Fruit fly (Drosophila melanogaster) whole organism, embryonic: Measurements from ENCODE around the gene Polr3G.

Experiments used
- Asciz ChIP-seq: fragments of 200-800 bp; sonication (Bioruptor generic); optimal IDR thresholded peaks from 2 replicates; lab custom pipeline; 2017; ENCODE audit warnings: missing biosample characterization, mild to moderate bottlenecking, missing genetic modification characterization, missing genetic modification reagents
- Atf-2 ChIP-seq: fragments of 200-800 bp; sonication (Bioruptor generic); optimal IDR thresholded peaks from 2 replicates; lab custom pipeline; 2016; ENCODE audit warnings: missing biosample characterization, missing genetic modification characterization
- CG10209 ChIP-seq: fragments of 200-800 bp; sonication (Bioruptor generic); optimal IDR thresholded peaks from 3 replicates; lab custom pipeline; 2017; ENCODE audit warnings: missing biosample characterization, mild to moderate bottlenecking, missing genetic modification characterization, missing genetic modification reagents
- CG10321 ChIP-seq: fragments of 200-800 bp; sonication (Bioruptor generic); IDR thresholded peaks from 2 replicates; pipeline ENCODE4 v1.3.6; 2022; ENCODE audit warnings: missing biosample characterization, missing genetic modification characterization
- CG10431 ChIP-seq: fragments of 200-800 bp; sonication (Bioruptor generic); optimal IDR thresholded peaks from 3 replicates; lab custom pipeline; 2018; ENCODE audit warnings: missing biosample characterization, mild to moderate bottlenecking, missing genetic modification characterization
- CG10565 ChIP-seq: fragments of 200-800 bp; sonication (Bioruptor generic); optimal IDR thresholded peaks from 3 replicates; lab custom pipeline; 2016; ENCODE audit warnings: missing biosample characterization, mild to moderate bottlenecking, missing genetic modification characterization
- CG11247 ChIP-seq: fragments of 200-800 bp; sonication (Bioruptor generic); IDR thresholded peaks from 2 replicates; pipeline ENCODE4 v1.3.6; 2022; ENCODE audit warnings: missing biosample characterization, missing genetic modification characterization
- CG1233 ChIP-seq: fragments of 200-800 bp; sonication (Bioruptor generic); optimal IDR thresholded peaks from 4 replicates; lab custom pipeline; 2018; ENCODE audit warnings: missing biosample characterization, mild to moderate bottlenecking, missing genetic modification characterization
- CG12769 ChIP-seq: fragments of 200-800 bp; sonication (Bioruptor generic); optimal IDR thresholded peaks from 2 replicates; lab custom pipeline; 2019; ENCODE audit warnings: missing biosample characterization, mild to moderate bottlenecking, missing genetic modification characterization, moderate library complexity
- CG15269 ChIP-seq: fragments of 200-800 bp; sonication (Bioruptor generic); optimal IDR thresholded peaks from 2 replicates; lab custom pipeline; 2018; ENCODE audit warnings: missing biosample characterization, mild to moderate bottlenecking, missing genetic modification characterization, moderate library complexity
- CG17359 ChIP-seq: fragments of 200-800 bp; sonication (Bioruptor generic); optimal IDR thresholded peaks from 3 replicates; lab custom pipeline; 2018; ENCODE audit warnings: missing biosample characterization, mild to moderate bottlenecking, missing genetic modification characterization, moderate library complexity
- CG18262 ChIP-seq: fragments of 200-800 bp; optimal IDR thresholded peaks from 3 replicates; lab custom pipeline; 2019; ENCODE audit warnings: missing biosample characterization, mild to moderate bottlenecking, missing genetic modification characterization, moderate library complexity
- CG2116 ChIP-seq: fragments of 200-800 bp; sonication (Bioruptor generic); optimal IDR thresholded peaks from 3 replicates; lab custom pipeline; 2018; ENCODE audit warnings: missing biosample characterization, mild to moderate bottlenecking, missing genetic modification characterization
- CG2712 ChIP-seq: fragments of 200-800 bp; optimal IDR thresholded peaks from 3 replicates; lab custom pipeline; 2019; ENCODE audit warnings: missing biosample characterization, mild to moderate bottlenecking, missing genetic modification characterization, moderate library complexity
- CG3163 ChIP-seq: fragments of 200-800 bp; sonication (Bioruptor generic); optimal IDR thresholded peaks from 3 replicates; lab custom pipeline; 2016; ENCODE audit warnings: missing biosample characterization, missing genetic modification characterization
- CG4730 ChIP-seq: fragments of 200-800 bp; sonication (Bioruptor generic); IDR thresholded peaks from 2 replicates; pipeline ENCODE4 v1.3.6; 2022; ENCODE audit warnings: missing biosample characterization, missing genetic modification characterization
- CG5245 ChIP-seq: fragments of 200-800 bp; sonication (Bioruptor generic); optimal IDR thresholded peaks from 3 replicates; lab custom pipeline; 2016; ENCODE audit warnings: missing biosample characterization, missing genetic modification characterization
- CG6272 ChIP-seq: fragments of 200-800 bp; sonication (Bioruptor generic); IDR thresholded peaks from 2 replicates; pipeline ENCODE4 v1.3.6; 2022; ENCODE audit warnings: missing biosample characterization, missing genetic modification characterization
- CG8478 ChIP-seq: fragments of >200 bp; optimal IDR thresholded peaks from 2 replicates; lab custom pipeline; 2018
- CG9437 ChIP-seq: fragments of 200-800 bp; sonication (Bioruptor generic); optimal IDR thresholded peaks from 2 replicates; lab custom pipeline; 2018; ENCODE audit warnings: missing biosample characterization, mild to moderate bottlenecking, missing genetic modification characterization
- CG9609 ChIP-seq: fragments of 200-800 bp; sonication (Bioruptor generic); optimal IDR thresholded peaks from 3 replicates; lab custom pipeline; 2016; ENCODE audit warnings: missing biosample characterization, missing genetic modification characterization
- Chrac-16 ChIP-seq: fragments of 200-800 bp; sonication (Bioruptor generic); optimal IDR thresholded peaks from 3 replicates; lab custom pipeline; 2016; ENCODE audit warnings: missing biosample characterization, missing genetic modification characterization
- CoRest ChIP-seq: fragments of 200-800 bp; sonication (Bioruptor generic); optimal IDR thresholded peaks from 3 replicates; lab custom pipeline; 2018; ENCODE audit warnings: missing biosample characterization, mild to moderate bottlenecking, missing genetic modification characterization, moderate library complexity
- Dad ChIP-seq: fragments of 200-800 bp; sonication (Bioruptor generic); optimal IDR thresholded peaks from 3 replicates; lab custom pipeline; 2016; ENCODE audit warnings: missing biosample characterization, missing genetic modification characterization
- HLH54F ChIP-seq: fragments of 200-800 bp; sonication (Bioruptor generic); optimal IDR thresholded peaks from 3 replicates; lab custom pipeline; 2016; ENCODE audit warnings: missing biosample characterization, missing genetic modification characterization
- Hsf ChIP-seq: fragments of 200-800 bp; sonication (Bioruptor generic); optimal IDR thresholded peaks from 3 replicates; lab custom pipeline; 2016; ENCODE audit warnings: missing biosample characterization, missing genetic modification characterization
- Lim3 ChIP-seq: fragments of 200-800 bp; sonication (Bioruptor generic); IDR thresholded peaks from 2 replicates; pipeline ENCODE4 v1.3.6; 2022; ENCODE audit warnings: missing biosample characterization, missing genetic modification characterization
- Mad ChIP-seq: fragments of 200-800 bp; sonication (Bioruptor generic); optimal IDR thresholded peaks from 2 replicates; lab custom pipeline; 2016; ENCODE audit warnings: missing biosample characterization, missing genetic modification characterization
- NK7.1 ChIP-seq: fragments of 200-800 bp; sonication (Bioruptor generic); optimal IDR thresholded peaks from 3 replicates; lab custom pipeline; 2016; ENCODE audit warnings: missing biosample characterization, missing genetic modification characterization
- PHDP ChIP-seq: fragments of 200-800 bp; sonication (Bioruptor generic); optimal IDR thresholded peaks from 3 replicates; lab custom pipeline; 2018; ENCODE audit warnings: missing biosample characterization, mild to moderate bottlenecking, missing genetic modification characterization, moderate library complexity
- Sry-β ChIP-seq: fragments of 200-800 bp; sonication (Bioruptor generic); optimal IDR thresholded peaks from 2 replicates; lab custom pipeline; 2018; ENCODE audit warnings: missing biosample characterization, mild to moderate bottlenecking, missing genetic modification characterization, moderate library complexity
- Trl ChIP-seq, 3 experiments: fragments of >200 bp in 2 of 3; fragments of 200-800 bp in 1 of 3; sonication (Bioruptor generic) in 1 of 3; optimal IDR thresholded peaks; 2 replicates in 1 of 3; 3 replicates in 2 of 3; lab custom pipeline; 2016 to 2017; ENCODE audit warnings: missing biosample characterization in 1 of 3, missing genetic modification characterization in 1 of 3
- ara ChIP-seq: fragments of 200-800 bp; sonication (Bioruptor generic); IDR thresholded peaks from 2 replicates; pipeline ENCODE4 v1.3.6; 2022; ENCODE audit warnings: missing biosample characterization, missing genetic modification characterization
- chif ChIP-seq, 2 experiments: fragments of 200-800 bp; sonication (Bioruptor generic); optimal IDR thresholded peaks; 3 replicates each; lab custom pipeline; 2016; ENCODE audit warnings: missing biosample characterization in 2 of 2, missing genetic modification characterization in 2 of 2
- corto ChIP-seq: fragments of 200-800 bp; sonication (Bioruptor generic); optimal IDR thresholded peaks from 2 replicates; lab custom pipeline; 2016; ENCODE audit warnings: missing biosample characterization, mild to moderate bottlenecking, missing genetic modification characterization, moderate library complexity
- crc ChIP-seq: fragments of 200-800 bp; sonication (Bioruptor generic); optimal IDR thresholded peaks from 2 replicates; lab custom pipeline; 2016; ENCODE audit warnings: missing biosample characterization, missing genetic modification characterization
- da ChIP-seq: fragments of 200-800 bp; sonication (Bioruptor generic); optimal IDR thresholded peaks from 2 replicates; lab custom pipeline; 2016; ENCODE audit warnings: missing biosample characterization, missing genetic modification characterization
- jing ChIP-seq: fragments of 200-800 bp; sonication (Bioruptor generic); optimal IDR thresholded peaks from 2 replicates; lab custom pipeline; 2018; ENCODE audit warnings: missing biosample characterization, mild to moderate bottlenecking, missing genetic modification characterization
- maf-S ChIP-seq: fragments of 200-800 bp; sonication (Bioruptor generic); optimal IDR thresholded peaks from 2 replicates; lab custom pipeline; 2016; ENCODE audit warnings: missing biosample characterization, missing genetic modification characterization
- otp ChIP-seq: fragments of 200-800 bp; sonication (Bioruptor generic); IDR thresholded peaks from 3 replicates; pipeline ENCODE4, ENCODE4 v1.3.6; 2022; ENCODE audit warnings: missing biosample characterization, missing genetic modification characterization
- pb ChIP-seq: fragments of 200-800 bp; sonication (Bioruptor generic); optimal IDR thresholded peaks from 3 replicates; lab custom pipeline; 2016; ENCODE audit warnings: missing biosample characterization, missing genetic modification characterization
- pfk ChIP-seq: fragments of 200-800 bp; sonication (Bioruptor generic); optimal IDR thresholded peaks from 2 replicates; lab custom pipeline; 2018; ENCODE audit warnings: missing biosample characterization, mild to moderate bottlenecking, missing genetic modification characterization, moderate library complexity
- pros ChIP-seq: fragments of 200-800 bp; sonication (Bioruptor generic); optimal IDR thresholded peaks from 3 replicates; lab custom pipeline; 2019; ENCODE audit warnings: missing biosample characterization, mild to moderate bottlenecking, missing genetic modification characterization, moderate library complexity
- pum ChIP-seq: fragments of 200-800 bp; sonication (Bioruptor generic); optimal IDR thresholded peaks from 2 replicates; lab custom pipeline; 2016; ENCODE audit warnings: missing biosample characterization, missing genetic modification characterization
- sc ChIP-seq, 3 experiments: fragments of >200 bp in 2 of 3; fragments of 200-800 bp in 1 of 3; sonication (Bioruptor generic) in 1 of 3; optimal IDR thresholded peaks; 2 replicates in 2 of 3; 3 replicates in 1 of 3; lab custom pipeline; 2017; ENCODE audit warnings: mild to moderate bottlenecking in 1 of 3, missing biosample characterization in 1 of 3, missing genetic modification characterization in 1 of 3, missing genetic modification reagents in 1 of 3
- stwl ChIP-seq: fragments of 200-800 bp; sonication (Bioruptor generic); optimal IDR thresholded peaks from 3 replicates; lab custom pipeline; 2018; ENCODE audit warnings: missing biosample characterization, mild to moderate bottlenecking, missing genetic modification characterization, moderate library complexity
- tin ChIP-seq: fragments of 200-800 bp; sonication (Bioruptor generic); optimal IDR thresholded peaks from 3 replicates; lab custom pipeline; 2016; ENCODE audit warnings: missing biosample characterization, missing genetic modification characterization
- usp ChIP-seq: fragments of >200 bp; optimal IDR thresholded peaks from 2 replicates; lab custom pipeline; 2017; ENCODE audit warnings: missing biosample characterization, missing genetic modification characterization
- z ChIP-seq: fragments of 200-800 bp; sonication (Bioruptor generic); IDR thresholded peaks from 3 replicates; pipeline ENCODE4 v1.3.6; 2022; ENCODE audit warnings: missing biosample characterization, missing genetic modification characterization

Gene Polr3G

DNA sequence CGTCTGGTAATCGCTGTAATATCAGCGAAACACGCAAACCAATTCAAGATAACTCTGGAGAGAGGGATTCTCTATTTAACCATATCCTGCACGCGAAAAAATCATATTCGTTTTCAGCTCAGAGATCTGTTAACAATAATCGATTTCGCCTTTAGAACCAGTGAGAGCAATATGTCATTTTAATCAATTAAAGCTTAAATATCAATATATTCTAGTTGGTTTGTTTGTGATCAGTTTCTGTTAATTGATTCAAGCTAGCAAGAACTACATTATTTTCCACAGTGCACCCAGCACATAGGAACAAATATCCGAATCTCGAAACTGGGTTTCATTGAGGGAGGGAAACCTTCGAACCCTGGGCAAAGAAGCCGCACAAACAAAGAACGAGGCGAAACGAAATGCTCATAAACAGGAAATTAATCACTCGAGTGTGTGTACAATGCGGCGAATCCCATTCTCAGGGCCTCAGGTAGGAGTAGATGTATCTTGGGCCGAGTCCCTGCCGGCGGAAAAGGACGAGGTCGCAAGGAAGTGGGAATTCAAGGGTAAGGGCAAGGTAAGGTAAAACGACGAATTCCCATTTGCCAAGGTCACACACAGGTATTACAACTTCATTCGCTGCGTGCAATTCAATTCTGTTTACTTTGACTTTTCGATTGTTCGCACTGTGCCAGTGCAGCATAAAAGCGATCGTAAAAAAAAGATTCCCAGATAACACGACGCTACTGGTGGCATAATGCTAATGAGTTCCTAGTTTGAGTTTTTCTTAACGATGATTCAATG is 10.8 kb downstream of the Polr3G start (continued):
- TF ChIP-seq jing (GFP tag; lab: Kevin White, UChicago) (no peak), CG8478 (lab: Kevin White, UChicago) (no peak), Atf-2 (GFP tag; lab: Kevin White, UChicago) (peak; percentile 8), usp (GFP tag; lab: Kevin White, UChicago) (no peak), NK7.1 (GFP tag; lab: Kevin White, UChicago) (no peak), otp (GFP tag; lab: Robert Waterston, UW) (0 out of 3 replicates have a peak, but pooled peaks have one; percentile 20), z (no peak), CG18262 (tag; lab: Kevin White, UChicago) (peak; percentile 80), CG6272 (GFP tag; lab: Robert Waterston, UW) (no peak), CG17359 (tag; lab: Kevin White, UChicago) (no peak), CG10321 (GFP tag; lab: Robert Waterston, UW) (no peak), pfk (GFP tag; lab: Kevin White, UChicago) (no peak), Asciz (no peak), Mad (peak; percentile 15), da (no peak), CG3163 (peak; percentile 13), sc (optimal IDR thresholded peaks at IDR 0.05; lab: Kevin White, UChicago) (no peak), sc (GFP tag; optimal IDR thresholded peaks at IDR 0.05; lab: Kevin White, UChicago) (peak; percentile 29), CG5245 (GFP tag; lab: Kevin White, UChicago) (no peak), CG4730 (no peak), CG2712 (tag; lab: Kevin White, UChicago) (peak; percentile 82), CG1233 (GFP tag; lab: Kevin White, UChicago) (no peak), chif (GFP tag; optimal IDR thresholded peaks at IDR 0.05; lab: Kevin White, UChicago) (peak; percentile 32 to 70), CG10209 (GFP tag; lab: Kevin White, UChicago) (peak; percentile 55), CG10431 (GFP tag; lab: Kevin White, UChicago) (no peak), CG15269 (tag; lab: Kevin White, UChicago) (no peak), CG11247 (GFP tag; lab: Robert Waterston, UW) (no peak), Sry-β (GFP tag; lab: Kevin White, UChicago) (no peak), crc (GFP tag; lab: Kevin White, UChicago) (peak; percentile 39), Dad (GFP tag; lab: Kevin White, UChicago) (no peak), CG10565 (GFP tag; lab: Kevin White, UChicago) (no peak), CG2116 (GFP tag; lab: Kevin White, UChicago) (peak; percentile 23), pum (GFP tag; lab: Kevin White, UChicago) (peak; percentile 42), Chrac-16 (GFP tag; lab: Kevin White, UChicago) (peak; percentile 71), maf-S (peak; percentile 42), Lim3 (GFP tag; lab: Robert Waterston, UW) (no peak), Trl (optimal IDR thresholded peaks at IDR 0.05; lab: Kevin White, UChicago) (no peak), Trl (GFP tag; optimal IDR thresholded peaks at IDR 0.05; lab: Kevin White, UChicago) (peak; percentile 26), corto (no peak), CG9609 (GFP tag; lab: Kevin White, UChicago) (no peak), PHDP (tag; lab: Kevin White, UChicago) (no peak), tin (peak; percentile 31), pros (GFP tag; lab: Kevin White, UChicago) (peak; percentile 80), CG12769 (peak; percentile 49), CoRest (peak; percentile 47), Hsf (GFP tag; lab: Kevin White, UChicago) (peak; percentile 58), ara (peak; percentile 61; the same call in 1 of the 2 replicates), stwl (peak; percentile 43), pb (GFP tag; lab: Kevin White, UChicago) (no peak), CG9437 (no peak), HLH54F (peak; percentile 38)
